Fruit fly (Drosophila melanogaster) whole organism, adult: ENCODE measurements around the gene tbc.

ENCODE experiments used
- CG11617 ChIP-seq: fragments of 200-800 bp; sonication (Bioruptor generic); optimal IDR thresholded peaks from 2 replicates; lab custom pipeline; 2017; ENCODE audit warnings: mild to moderate bottlenecking, missing biosample characterization, missing genetic modification reagents, missing genetic modification characterization
- CG12768 ChIP-seq: fragments of 200-800 bp; sonication (Bioruptor generic); optimal IDR thresholded peaks from 2 replicates; lab custom pipeline; 2017; ENCODE audit warnings: missing biosample characterization, missing genetic modification characterization, mild to moderate bottlenecking, moderate library complexity, missing genetic modification reagents
- CG14711 ChIP-seq: fragments of 200-800 bp; sonication (Bioruptor generic); optimal IDR thresholded peaks from 2 replicates; lab custom pipeline; 2018; ENCODE audit warnings: missing biosample characterization, mild to moderate bottlenecking, missing genetic modification characterization, moderate library complexity
- CG1620 ChIP-seq: fragments of 200-800 bp; sonication (Bioruptor generic); optimal IDR thresholded peaks from 2 replicates; lab custom pipeline; 2016; ENCODE audit warnings: missing biosample characterization, missing genetic modification characterization
- CG33017 ChIP-seq: fragments of 200-800 bp; sonication (Bioruptor generic); optimal IDR thresholded peaks from 2 replicates; lab custom pipeline; 2018; ENCODE audit warnings: missing biosample characterization, mild to moderate bottlenecking, missing genetic modification characterization, moderate library complexity
- CG5204 ChIP-seq: fragments of 200-800 bp; sonication (Bioruptor generic); optimal IDR thresholded peaks from 2 replicates; lab custom pipeline; 2016; ENCODE audit warnings: missing biosample characterization, missing genetic modification characterization
- CG7045 ChIP-seq: fragments of 200-800 bp; sonication (Bioruptor generic); optimal IDR thresholded peaks from 2 replicates; lab custom pipeline; 2017; ENCODE audit warnings: missing biosample characterization, mild to moderate bottlenecking, missing genetic modification characterization
- CG7101 ChIP-seq: fragments of 200-800 bp; sonication (Bioruptor generic); optimal IDR thresholded peaks from 2 replicates; lab custom pipeline; 2018; ENCODE audit warnings: missing biosample characterization, mild to moderate bottlenecking, missing genetic modification characterization, moderate library complexity
- Clk ChIP-seq: fragments of 200-800 bp; sonication (Bioruptor generic); optimal IDR thresholded peaks from 2 replicates; lab custom pipeline; 2017; ENCODE audit warnings: missing biosample characterization, missing genetic modification characterization
- Crg-1 ChIP-seq: fragments of 200-800 bp; sonication (Bioruptor generic); optimal IDR thresholded peaks from 2 replicates; lab custom pipeline; 2016; ENCODE audit warnings: missing biosample characterization, missing genetic modification characterization
- Hr96 ChIP-seq: fragments of 200-800 bp; sonication (Bioruptor generic); optimal IDR thresholded peaks from 2 replicates; lab custom pipeline; 2016; ENCODE audit warnings: missing biosample characterization, missing genetic modification characterization
- Mnt ChIP-seq: fragments of 200-800 bp; sonication (Bioruptor generic); optimal IDR thresholded peaks from 2 replicates; lab custom pipeline; 2016; ENCODE audit warnings: missing biosample characterization, mild to moderate bottlenecking, missing genetic modification characterization
- bab1 ChIP-seq: fragments of 200-800 bp; sonication (Bioruptor generic); optimal IDR thresholded peaks from 3 replicates; lab custom pipeline; 2019; ENCODE audit warnings: missing biosample characterization, mild to moderate bottlenecking, missing genetic modification characterization, moderate library complexity
- cic ChIP-seq: fragments of 200-800 bp; sonication (Bioruptor generic); optimal IDR thresholded peaks from 2 replicates; lab custom pipeline; 2017; ENCODE audit warnings: missing biosample characterization, mild to moderate bottlenecking, missing genetic modification characterization, moderate library complexity
- cnc ChIP-seq, 2 experiments: fragments of >200 bp; optimal IDR thresholded peaks; 2 replicates each; lab custom pipeline; 2017
- kay ChIP-seq: fragments of 200-800 bp; sonication (Bioruptor generic); peaks from one replicate; lab custom pipeline; 2016; ENCODE audit warnings: missing biosample characterization, missing genetic modification characterization, borderline replicate concordance
- ovo ChIP-seq: fragments of 200-800 bp; sonication (Bioruptor generic); optimal IDR thresholded peaks from 2 replicates; lab custom pipeline; 2016; ENCODE audit warnings: missing biosample characterization, missing genetic modification characterization
- pad ChIP-seq: fragments of 200-800 bp; sonication (Bioruptor generic); optimal IDR thresholded peaks from 3 replicates; lab custom pipeline; 2017; ENCODE audit warnings: missing biosample characterization, missing genetic modification characterization, mild to moderate bottlenecking, moderate library complexity, missing genetic modification reagents
- tj ChIP-seq: fragments of 200-800 bp; sonication (Bioruptor generic); optimal IDR thresholded peaks from 3 replicates; lab custom pipeline; 2017; ENCODE audit warnings: missing biosample characterization, mild to moderate bottlenecking, missing genetic modification characterization, moderate library complexity
- toe ChIP-seq: fragments of 200-800 bp; sonication (Bioruptor generic); optimal IDR thresholded peaks from 2 replicates; lab custom pipeline; 2016; ENCODE audit warnings: missing biosample characterization, missing genetic modification characterization

The tbc gene

DNA sequence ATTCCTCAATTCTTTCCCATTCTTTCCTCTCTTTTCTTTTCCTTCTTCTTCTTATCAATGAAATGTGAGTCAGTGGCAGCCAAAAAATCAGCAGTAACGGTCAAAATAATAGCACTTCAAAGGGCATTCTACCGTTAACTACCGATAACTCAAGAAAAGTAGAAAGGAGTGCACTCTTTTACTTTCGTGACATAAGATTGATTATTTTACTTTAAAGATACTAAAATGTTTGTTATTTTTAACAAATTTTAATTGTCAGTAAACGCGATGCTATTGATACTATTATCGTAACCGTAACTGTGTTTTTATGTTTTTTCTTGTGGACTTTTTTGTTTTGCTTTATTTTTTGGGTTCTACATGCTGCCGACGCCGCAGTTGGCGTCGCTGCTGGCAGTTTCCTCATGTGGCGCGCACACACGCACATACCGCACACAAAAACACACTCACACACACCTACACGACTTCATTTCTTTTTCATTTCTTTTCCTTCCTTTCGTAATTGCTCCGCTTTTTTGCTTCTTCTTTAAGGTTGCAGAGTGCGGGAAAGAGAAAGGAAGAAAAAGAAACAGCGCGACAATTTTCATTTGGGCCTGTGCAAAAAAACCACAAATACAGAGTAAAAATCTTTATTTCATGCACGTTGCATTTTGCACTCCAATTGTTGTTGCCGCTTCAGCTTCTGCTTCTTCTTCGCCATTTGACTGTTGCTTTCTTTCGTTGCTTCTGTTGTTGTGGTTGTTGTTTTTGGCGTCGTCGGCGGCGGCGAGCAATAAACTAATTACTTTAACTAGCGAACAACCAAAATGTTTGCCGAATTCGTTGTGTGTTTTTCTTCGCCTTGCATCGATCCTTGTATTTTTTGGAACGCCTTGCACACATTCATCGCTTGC is 60.6 kb downstream of the tbc start:
- TF ChIP-seq Crg-1 (no peak), tj (peak; percentile 49)

DNA sequence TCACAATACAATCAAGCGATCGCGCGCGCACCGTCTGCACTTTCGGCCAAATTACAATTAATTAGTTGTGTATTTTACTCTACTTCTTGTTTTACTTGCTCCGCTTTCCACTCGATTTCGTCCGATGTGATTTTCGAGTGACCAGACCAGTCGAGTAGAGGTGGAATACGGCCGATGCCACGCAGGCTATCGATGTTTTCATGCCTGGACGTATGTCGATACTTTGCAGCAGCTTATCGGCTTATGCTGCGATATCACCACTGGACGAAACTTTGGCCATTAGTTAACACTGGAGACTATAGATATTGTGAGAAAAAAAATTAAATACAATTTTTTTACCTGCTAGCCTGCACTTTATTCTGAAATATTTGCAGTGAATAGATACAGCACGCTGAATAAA is 61.4 kb downstream of the tbc start, which contains the start of gene RhoGAP19D:
TSS of gene RhoGAP19D (minus strand) at position 155 of the 400 bp plus-strand sequence.
- TF ChIP-seq Hr96 (GFP tag; lab: Kevin White, UChicago): peak; percentile 73
- TF ChIP-seq bab1 (GFP tag; lab: Kevin White, UChicago): peak; percentile 72
- no peak for TF ChIP-seq tj
- TF ChIP-seq CG33017 (tag; lab: Kevin White, UChicago): no peak
- no peak for TF ChIP-seq CG5204 (GFP tag; lab: Kevin White, UChicago)
- TF ChIP-seq cnc (optimal IDR thresholded peaks at IDR 0.05; lab: Kevin White, UChicago): no peak
- TF ChIP-seq CG12768 (GFP tag; lab: Kevin White, UChicago): peak; percentile 8
- TF ChIP-seq CG11617 (GFP tag; lab: Kevin White, UChicago): no peak
- no peak for TF ChIP-seq Clk (GFP tag; lab: Kevin White, UChicago)
- TF ChIP-seq cic (GFP tag; lab: Kevin White, UChicago): peak; percentile 29
- TF ChIP-seq toe (GFP tag; lab: Kevin White, UChicago): peak; percentile 61
- peak; percentile 67 for TF ChIP-seq CG7101
- TF ChIP-seq CG14711 (tag; lab: Kevin White, UChicago): peak; percentile 46
- TF ChIP-seq pad: peak; percentile 62
- peak; percentile 73 for TF ChIP-seq ovo (GFP tag; lab: Kevin White, UChicago)
- peak; percentile 13 for TF ChIP-seq CG7045
- peak; percentile 90 for TF ChIP-seq CG1620 (GFP tag; lab: Kevin White, UChicago)
- peak; percentile 84 for TF ChIP-seq Crg-1
- TF ChIP-seq kay (GFP tag; lab: Kevin White, UChicago): no peak
- peak; percentile 75 for TF ChIP-seq Mnt

DNA sequence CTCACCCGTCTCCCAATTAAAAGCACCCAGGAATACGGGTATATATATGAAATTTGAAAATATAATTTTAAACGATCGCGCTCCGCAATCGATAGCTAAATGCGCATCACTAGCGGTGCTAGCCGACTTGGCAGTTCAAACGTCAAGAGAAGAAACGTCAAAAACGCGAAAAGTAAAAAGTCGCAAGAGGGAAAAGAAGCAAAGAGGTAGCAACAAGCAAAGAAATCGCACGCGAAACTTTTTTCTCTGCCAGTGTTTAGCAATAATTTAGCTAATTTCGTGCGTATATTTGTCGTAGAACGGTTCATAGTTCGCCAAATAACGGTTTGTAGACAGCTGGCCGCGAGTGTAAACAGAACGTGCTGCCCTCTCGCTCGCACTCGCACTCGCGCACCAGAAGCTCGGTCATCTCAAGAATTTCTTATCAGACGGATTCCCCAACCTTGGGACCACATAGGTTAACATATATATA is 62.3 kb downstream of the tbc start, which contains the start of gene CG1812:
TSS of gene CG1812 (plus strand) at position 163 of the 472 bp plus-strand sequence.
- TF ChIP-seq tj: peak; percentile 32
- no peak for TF ChIP-seq toe (GFP tag; lab: Kevin White, UChicago)
- no peak for TF ChIP-seq CG1620 (GFP tag; lab: Kevin White, UChicago)
- TF ChIP-seq cnc (optimal IDR thresholded peaks at IDR 0.05; lab: Kevin White, UChicago): no peak
- TF ChIP-seq CG14711 (tag; lab: Kevin White, UChicago): peak; percentile 14
- TF ChIP-seq CG33017 (tag; lab: Kevin White, UChicago): no peak
- TF ChIP-seq bab1 (GFP tag; lab: Kevin White, UChicago): peak; percentile 55
- TF ChIP-seq ovo (GFP tag; lab: Kevin White, UChicago): peak; percentile 30
- no peak for TF ChIP-seq kay (GFP tag; lab: Kevin White, UChicago)
- no peak for TF ChIP-seq Hr96 (GFP tag; lab: Kevin White, UChicago)
- peak; percentile 17 for TF ChIP-seq CG12768 (GFP tag; lab: Kevin White, UChicago)
- TF ChIP-seq pad: peak; percentile 14
- no peak for TF ChIP-seq CG5204 (GFP tag; lab: Kevin White, UChicago)
- peak; percentile 47 for TF ChIP-seq CG7101
- TF ChIP-seq Clk (GFP tag; lab: Kevin White, UChicago): no peak
- TF ChIP-seq CG7045: peak; percentile 11
- TF ChIP-seq Mnt: peak; percentile 41
- peak; percentile 19 for TF ChIP-seq CG11617 (GFP tag; lab: Kevin White, UChicago)
- no peak for TF ChIP-seq Crg-1
- no peak for TF ChIP-seq cic (GFP tag; lab: Kevin White, UChicago)
